Worm (Caenorhabditis elegans) whole organism, L4 larva: ENCODE measurements around the gene hpo-28.

ENCODE experiments used
- R02D3.7 ChIP-seq: fragments of 150-350 bp; sonication (generic microtip); optimal IDR thresholded peaks from 3 replicates; lab custom pipeline; 2014; ENCODE audit warnings: missing biosample characterization, missing genetic modification characterization
- ceh-28 ChIP-seq: fragments of 150-350 bp; optimal IDR thresholded peaks from 2 replicates; lab custom pipeline; 2014; ENCODE audit warnings: missing biosample characterization, missing genetic modification reagents, missing genetic modification characterization
- dmd-6 ChIP-seq: fragments of 200-800 bp; sonication (Bioruptor generic); IDR thresholded peaks from 2 replicates; pipeline ENCODE4 v1.3.6; 2022; ENCODE audit warnings: missing genetic modification reagents, missing genetic modification characterization, missing compliant biosample characterization
- lin-13 ChIP-seq: fragments of 150-350 bp; optimal IDR thresholded peaks from 2 replicates; lab custom pipeline; 2014; ENCODE audit warnings: missing biosample characterization, missing genetic modification reagents, missing genetic modification characterization
- lin-39 ChIP-seq: fragments of 150-350 bp; optimal IDR thresholded peaks from 2 replicates; lab custom pipeline; 2014; ENCODE audit warnings: missing biosample characterization, missing genetic modification reagents, missing genetic modification characterization
- mep-1 ChIP-seq: fragments of 150-350 bp; sonication (generic microtip); optimal IDR thresholded peaks from 3 replicates; lab custom pipeline; 2014; ENCODE audit warnings: missing biosample characterization, missing genetic modification characterization
- nhr-25 ChIP-seq: sonication (generic microtip); optimal IDR thresholded peaks from 2 replicates; lab custom pipeline; 2017; ENCODE audit warnings: missing genetic modification characterization, mild to moderate bottlenecking, missing compliant biosample characterization, antibody characterized with exemption, moderate library complexity, borderline replicate concordance; ENCODE audit not compliant: insufficient read depth
- nhr-41 ChIP-seq: fragments of 200-800 bp; sonication (Bioruptor generic); IDR thresholded peaks from 2 replicates; pipeline ENCODE4 v1.3.6; 2022; ENCODE audit warnings: missing genetic modification reagents, missing genetic modification characterization, missing compliant biosample characterization
- unc-62 ChIP-seq, 3 experiments: fragments of 150-350 bp in 1 of 3; sonication (generic microtip); optimal IDR thresholded peaks in 2 of 3; peaks in 1 of 3; 1 replicate in 1 of 3; 2 replicates in 2 of 3; lab custom pipeline; 2014 to 2017; ENCODE audit warnings: missing biosample characterization in 3 of 3, missing genetic modification characterization in 3 of 3, missing genetic modification reagents in 3 of 3, missing genotype in 1 of 3

DNA sequence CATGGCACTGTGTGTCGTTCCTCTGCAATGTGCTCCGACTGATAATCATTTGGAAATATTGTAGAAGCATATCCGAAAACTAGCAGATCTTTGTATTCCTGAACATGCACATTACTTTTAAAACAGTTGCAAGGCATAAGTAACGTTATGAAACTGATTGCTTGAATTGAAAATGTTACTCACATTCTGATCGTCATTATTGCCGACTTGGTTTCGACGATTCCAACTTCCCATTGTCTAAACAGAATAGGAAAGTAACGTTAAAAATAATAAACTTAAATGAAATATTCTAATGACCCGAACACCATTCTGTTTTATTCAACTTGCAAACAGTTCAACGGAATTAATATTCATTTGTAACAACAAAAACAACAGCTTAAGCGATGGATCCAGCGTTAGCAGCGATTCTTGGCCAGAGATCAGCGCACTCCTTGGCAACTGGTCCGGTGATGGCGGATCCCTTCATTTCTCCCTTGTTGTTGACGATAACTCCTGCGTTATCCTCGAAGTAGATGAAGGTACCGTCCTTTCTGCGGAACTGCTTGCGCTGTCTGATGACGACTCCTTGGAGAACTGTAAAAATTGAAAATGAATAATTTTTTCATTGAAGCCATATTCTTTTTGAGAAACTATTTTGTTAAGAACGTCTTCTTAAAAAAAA, 3.8 kb downstream of the hpo-28 start, which contains the start of gene swp-1:
- TF ChIP-seq mep-1 (tag; lab: Kevin White, UChicago) (no peak), dmd-6 (GFP tag; lab: Robert Waterston, UW) (no peak), unc-62 (GFP tag; optimal IDR thresholded peaks at IDR 0.05 in 1 of 2; lab: Kevin White, UChicago) (peak in 1 of 2 experiments; percentile 72), unc-62 (tag; optimal IDR thresholded peaks at IDR 0.05; lab: Kevin White, UChicago) (no peak), R02D3.7 (tag; lab: Kevin White, UChicago) (peak; percentile 20), nhr-41 (GFP tag; lab: Robert Waterston, UW) (no peak), lin-39 (no peak), nhr-25 (tag; lab: Kevin White, UChicago) (no peak), ceh-28 (tag; lab: Kevin White, UChicago) (no peak), lin-13 (GFP tag; lab: Kevin White, UChicago) (no peak)
